Fruit fly (Drosophila melanogaster) whole organism, embryonic: ENCODE results near the gene CG9992.

Experiments used
- Bteb2 ChIP-seq: fragments of 200-800 bp; sonication (Bioruptor generic); optimal IDR thresholded peaks from 2 replicates; lab custom pipeline; 2016; ENCODE audit warnings: missing biosample characterization, missing genetic modification characterization
- CG10147 ChIP-seq: fragments of 200-800 bp; sonication (Bioruptor generic); optimal IDR thresholded peaks from 2 replicates; lab custom pipeline; 2019; ENCODE audit warnings: missing biosample characterization, mild to moderate bottlenecking, missing genetic modification characterization, moderate library complexity
- CG13287 ChIP-seq: fragments of 200-800 bp; sonication (Bioruptor generic); IDR thresholded peaks from 2 replicates; pipeline ENCODE4 v1.3.6; 2022; ENCODE audit warnings: missing biosample characterization, missing genetic modification characterization; ENCODE audit not compliant: partially characterized antibody
- CG16815 ChIP-seq: fragments of 200-800 bp; sonication (Bioruptor generic); optimal IDR thresholded peaks from 3 replicates; lab custom pipeline; 2017; ENCODE audit warnings: missing biosample characterization, mild to moderate bottlenecking, missing genetic modification characterization
- CG17328 ChIP-seq: fragments of 200-800 bp; sonication (Bioruptor generic); IDR thresholded peaks from 2 replicates; pipeline ENCODE4 v1.3.6; 2022; ENCODE audit warnings: missing biosample characterization, missing genetic modification characterization
- CG17359 ChIP-seq: fragments of 200-800 bp; sonication (Bioruptor generic); optimal IDR thresholded peaks from 3 replicates; lab custom pipeline; 2018; ENCODE audit warnings: missing biosample characterization, mild to moderate bottlenecking, missing genetic modification characterization, moderate library complexity
- CG1792 ChIP-seq: fragments of 200-800 bp; sonication (Bioruptor generic); optimal IDR thresholded peaks from 2 replicates; lab custom pipeline; 2016; ENCODE audit warnings: missing biosample characterization, missing genetic modification characterization
- CG18476 ChIP-seq: fragments of 200-800 bp; sonication (Bioruptor generic); optimal IDR thresholded peaks from 2 replicates; lab custom pipeline; 2016; ENCODE audit warnings: missing biosample characterization, mild to moderate bottlenecking, missing genetic modification characterization
- CG32532 ChIP-seq: fragments of 200-800 bp; sonication (Bioruptor generic); IDR thresholded peaks from 2 replicates; pipeline ENCODE4 v1.3.6; 2022; ENCODE audit warnings: missing biosample characterization, missing genetic modification characterization
- CG3726 ChIP-seq: fragments of 200-800 bp; sonication (Bioruptor generic); IDR thresholded peaks from 3 replicates; pipeline ENCODE4, ENCODE4 v1.3.6; 2022; ENCODE audit warnings: missing biosample characterization, missing genetic modification characterization
- CG3847 ChIP-seq: fragments of 200-800 bp; sonication (Bioruptor generic); IDR thresholded peaks from 2 replicates; pipeline ENCODE4 v1.3.6; 2022; ENCODE audit warnings: missing biosample characterization, missing genetic modification characterization
- CG4282 ChIP-seq: fragments of 200-800 bp; sonication (Bioruptor generic); optimal IDR thresholded peaks from 2 replicates; lab custom pipeline; 2016; ENCODE audit warnings: missing biosample characterization, missing genetic modification characterization
- CG4854 ChIP-seq: fragments of 200-800 bp; sonication (Bioruptor generic); optimal IDR thresholded peaks from 2 replicates; lab custom pipeline; 2016; ENCODE audit warnings: missing biosample characterization, missing genetic modification characterization, inconsistent platforms
- CG6254 ChIP-seq: fragments of 200-800 bp; sonication (Bioruptor generic); optimal IDR thresholded peaks from 3 replicates; lab custom pipeline; 2017; ENCODE audit warnings: mild to moderate bottlenecking, missing biosample characterization, missing genetic modification reagents, missing genetic modification characterization
- CG6654 ChIP-seq: fragments of 200-800 bp; sonication (Bioruptor generic); optimal IDR thresholded peaks from 2 replicates; lab custom pipeline; 2017; ENCODE audit warnings: missing biosample characterization, mild to moderate bottlenecking, missing genetic modification characterization
- CG6854 ChIP-seq: fragments of 200-800 bp; sonication (Bioruptor generic); optimal IDR thresholded peaks from 3 replicates; lab custom pipeline; 2017; ENCODE audit warnings: missing biosample characterization, mild to moderate bottlenecking, missing genetic modification characterization
- CG7928 ChIP-seq: fragments of 200-800 bp; sonication (Bioruptor generic); optimal IDR thresholded peaks from 2 replicates; lab custom pipeline; 2017; ENCODE audit warnings: missing biosample characterization, mild to moderate bottlenecking, missing genetic modification characterization
- CG7963 ChIP-seq: fragments of 200-800 bp; sonication (Bioruptor generic); IDR thresholded peaks from 3 replicates; pipeline ENCODE4 v1.3.6; 2022; ENCODE audit warnings: missing biosample characterization, missing genetic modification characterization; ENCODE audit not compliant: partially characterized antibody
- CG9817 ChIP-seq: fragments of 200-800 bp; sonication (Bioruptor generic); optimal IDR thresholded peaks from 2 replicates; lab custom pipeline; 2018; ENCODE audit warnings: missing biosample characterization, mild to moderate bottlenecking, missing genetic modification characterization, moderate library complexity
- CkIIα-i1 ChIP-seq: fragments of 200-800 bp; sonication (Bioruptor generic); IDR thresholded peaks from 2 replicates; pipeline ENCODE4 v1.3.6; 2022; ENCODE audit warnings: missing biosample characterization, missing genetic modification characterization
- D ChIP-seq, 2 experiments: fragments of 200-800 bp in 1 of 2; fragments of >200 bp in 1 of 2; sonication (Bioruptor generic) in 1 of 2; optimal IDR thresholded peaks; 2 replicates in 1 of 2; 3 replicates in 1 of 2; lab custom pipeline; 2017; ENCODE audit warnings: mild to moderate bottlenecking in 1 of 2, missing biosample characterization in 1 of 2, missing genetic modification characterization in 1 of 2, missing genetic modification reagents in 1 of 2
- D19A ChIP-seq: fragments of 200-800 bp; optimal IDR thresholded peaks from 3 replicates; lab custom pipeline; 2019; ENCODE audit warnings: missing biosample characterization, mild to moderate bottlenecking, missing genetic modification characterization, moderate library complexity
- Gsc ChIP-seq: fragments of 200-800 bp; sonication (Bioruptor generic); IDR thresholded peaks from 2 replicates; pipeline ENCODE4 v1.3.6; 2022; ENCODE audit warnings: missing biosample characterization, missing genetic modification characterization
- Gug ChIP-seq: fragments of 200-800 bp; sonication (Bioruptor generic); IDR thresholded peaks from 4 replicates; pipeline ENCODE4 v1.3.6; 2022; ENCODE audit warnings: missing biosample characterization, missing genetic modification characterization
- Kr ChIP-seq: fragments of 200-800 bp; sonication (Bioruptor generic); optimal IDR thresholded peaks from 2 replicates; lab custom pipeline; 2017; ENCODE audit warnings: missing biosample characterization, mild to moderate bottlenecking, missing genetic modification characterization
- Mad ChIP-seq: fragments of 200-800 bp; sonication (Bioruptor generic); optimal IDR thresholded peaks from 2 replicates; lab custom pipeline; 2016; ENCODE audit warnings: missing biosample characterization, missing genetic modification characterization
- Poxn ChIP-seq: fragments of 200-800 bp; sonication (Bioruptor generic); IDR thresholded peaks from 2 replicates; pipeline ENCODE4 v1.3.6; 2022; ENCODE audit warnings: missing biosample characterization, missing genetic modification characterization
- Sin3A ChIP-seq: fragments of >200 bp; optimal IDR thresholded peaks from 2 replicates; lab custom pipeline; 2018
- Sox100B ChIP-seq: fragments of 200-800 bp; sonication (Bioruptor generic); optimal IDR thresholded peaks from 3 replicates; lab custom pipeline; 2018; ENCODE audit warnings: missing biosample characterization, mild to moderate bottlenecking, missing genetic modification characterization
- Sry-δ ChIP-seq: fragments of 200-800 bp; sonication (Bioruptor generic); optimal IDR thresholded peaks from 2 replicates; lab custom pipeline; 2016; ENCODE audit warnings: missing biosample characterization, missing genetic modification characterization
- TFAM ChIP-seq: fragments of 200-800 bp; sonication (Bioruptor generic); optimal IDR thresholded peaks from 2 replicates; lab custom pipeline; 2017; ENCODE audit warnings: missing biosample characterization, missing genetic modification characterization, inconsistent platforms
- ac ChIP-seq: fragments of 200-800 bp; sonication (Bioruptor generic); optimal IDR thresholded peaks from 3 replicates; lab custom pipeline; 2017; ENCODE audit warnings: missing biosample characterization, mild to moderate bottlenecking, missing genetic modification characterization
- bowl ChIP-seq: fragments of 200-800 bp; sonication (Bioruptor generic); IDR thresholded peaks from 2 replicates; pipeline ENCODE4 v1.3.6; 2022; ENCODE audit warnings: missing biosample characterization, missing genetic modification characterization
- bsh ChIP-seq, 2 experiments: fragments of 200-800 bp; sonication (Bioruptor generic); optimal IDR thresholded peaks; 2 replicates each; lab custom pipeline; 2017 to 2018; ENCODE audit warnings: mild to moderate bottlenecking in 2 of 2, missing biosample characterization in 2 of 2, missing genetic modification characterization in 2 of 2, moderate library complexity in 1 of 2
- dmrt99B ChIP-seq: fragments of 200-800 bp; sonication (Bioruptor generic); optimal IDR thresholded peaks from 2 replicates; lab custom pipeline; 2018; ENCODE audit warnings: missing biosample characterization, mild to moderate bottlenecking, missing genetic modification characterization, moderate library complexity
- fd3F ChIP-seq: fragments of 200-800 bp; sonication (Bioruptor generic); optimal IDR thresholded peaks from 2 replicates; lab custom pipeline; 2018; ENCODE audit warnings: missing biosample characterization, mild to moderate bottlenecking, missing genetic modification characterization, moderate library complexity
- h ChIP-seq: fragments of >200 bp; optimal IDR thresholded peaks from 2 replicates; lab custom pipeline; 2017
- hth ChIP-seq: fragments of >200 bp; optimal IDR thresholded peaks from 2 replicates; lab custom pipeline; 2017; ENCODE audit warnings: inconsistent platforms
- kay ChIP-seq: fragments of 200-800 bp; sonication (Bioruptor generic); optimal IDR thresholded peaks from 2 replicates; lab custom pipeline; 2016; ENCODE audit warnings: missing biosample characterization, missing genetic modification characterization
- lola ChIP-seq, 3 experiments: fragments of >200 bp in 2 of 3; fragments of 200-800 bp in 1 of 3; sonication (Bioruptor generic) in 1 of 3; optimal IDR thresholded peaks; 2 replicates each; lab custom pipeline; 2017 to 2019; ENCODE audit warnings: missing biosample characterization in 3 of 3, missing genetic modification characterization in 3 of 3, mild to moderate bottlenecking in 1 of 3, moderate library complexity in 1 of 3
- luna ChIP-seq: fragments of 200-800 bp; sonication (Bioruptor generic); optimal IDR thresholded peaks from 2 replicates; lab custom pipeline; 2016; ENCODE audit warnings: missing biosample characterization, missing genetic modification characterization
- nerfin-1 ChIP-seq: fragments of 200-800 bp; sonication (Bioruptor generic); optimal IDR thresholded peaks from 3 replicates; lab custom pipeline; 2019; ENCODE audit warnings: missing biosample characterization, mild to moderate bottlenecking, missing genetic modification characterization, moderate library complexity
- nom ChIP-seq: fragments of 200-800 bp; sonication (Bioruptor generic); optimal IDR thresholded peaks from 2 replicates; lab custom pipeline; 2017; ENCODE audit warnings: missing biosample characterization, missing genetic modification characterization, mild to moderate bottlenecking, moderate library complexity, missing genetic modification reagents
- org-1 ChIP-seq: fragments of 200-800 bp; sonication (Bioruptor generic); optimal IDR thresholded peaks from 2 replicates; lab custom pipeline; 2017; ENCODE audit warnings: missing biosample characterization, missing genetic modification characterization
- sd ChIP-seq: fragments of 200-800 bp; sonication (Bioruptor generic); optimal IDR thresholded peaks from 3 replicates; lab custom pipeline; 2018; ENCODE audit warnings: missing biosample characterization, mild to moderate bottlenecking, missing genetic modification characterization, moderate library complexity
- sens ChIP-seq: fragments of 200-800 bp; sonication (Bioruptor generic); peaks from one replicate; lab custom pipeline; 2016; ENCODE audit warnings: missing biosample characterization, missing genetic modification characterization
- slp2 ChIP-seq: fragments of 200-800 bp; sonication (Bioruptor generic); optimal IDR thresholded peaks from 2 replicates; lab custom pipeline; 2016; ENCODE audit warnings: missing biosample characterization, missing genetic modification characterization
- tll ChIP-seq, 2 experiments: fragments of 200-800 bp in 1 of 2; fragments of >200 bp in 1 of 2; sonication (Bioruptor generic) in 1 of 2; optimal IDR thresholded peaks; 2 replicates each; lab custom pipeline; 2017 to 2019; ENCODE audit warnings: missing biosample characterization in 2 of 2, missing genetic modification characterization in 2 of 2, mild to moderate bottlenecking in 1 of 2, moderate library complexity in 1 of 2
- trem ChIP-seq: fragments of 200-800 bp; optimal IDR thresholded peaks from 3 replicates; lab custom pipeline; 2019; ENCODE audit warnings: missing biosample characterization, mild to moderate bottlenecking, missing genetic modification characterization, moderate library complexity
- vfl ChIP-seq: fragments of 200-800 bp; sonication (Bioruptor generic); optimal IDR thresholded peaks from 2 replicates; lab custom pipeline; 2016; ENCODE audit warnings: missing biosample characterization, missing genetic modification characterization
- z ChIP-seq: fragments of 200-800 bp; sonication (Bioruptor generic); IDR thresholded peaks from 3 replicates; pipeline ENCODE4 v1.3.6; 2022; ENCODE audit warnings: missing biosample characterization, missing genetic modification characterization

Gene CG9992

dm6 chrX:16391397-16391796, 6.7 kb upstream of the CG9992 start, which contains the start of the genes TH1 and mei-41 (continued):
- TF ChIP-seq nom (GFP tag; lab: Kevin White, UChicago) (no peak), nerfin-1 (tag; lab: Kevin White, UChicago) (peak; percentile 87), lola (GFP tag; optimal IDR thresholded peaks at IDR 0.05; lab: Kevin White, UChicago) (peak in 2 of 3 experiments; percentile 83 to 89), CkIIα-i1 (GFP tag; lab: Robert Waterston, UW) (peak; percentile 73), tll (GFP tag; optimal IDR thresholded peaks at IDR 0.05; lab: Kevin White, UChicago) (peak in 1 of 2 experiments; percentile 56), bsh (GFP tag; optimal IDR thresholded peaks at IDR 0.05; lab: Kevin White, UChicago) (peak in 1 of 2 experiments; percentile 91), CG18476 (GFP tag; lab: Kevin White, UChicago) (peak; percentile 61), CG1792 (no peak), Mad (GFP tag; lab: Kevin White, UChicago) (peak; percentile 78), CG9817 (tag; lab: Kevin White, UChicago) (peak; percentile 93), fd3F (GFP tag; lab: Kevin White, UChicago) (peak; percentile 87), CG3726 (peak; percentile 92; the same call in 1 of the 3 replicates), bowl (peak; percentile 66), CG6654 (peak; percentile 59), Bteb2 (GFP tag; lab: Kevin White, UChicago) (peak; percentile 12), CG3847 (GFP tag; lab: Robert Waterston, UW) (peak; percentile 96), CG4854 (GFP tag; lab: Kevin White, UChicago) (no peak), CG17359 (peak; percentile 89), CG6854 (peak; percentile 37), ac (GFP tag; lab: Kevin White, UChicago) (peak; percentile 24), trem (tag; lab: Kevin White, UChicago) (peak; percentile 86), Sin3A (lab: Kevin White, UChicago) (peak; percentile 64), Sox100B (GFP tag; lab: Kevin White, UChicago) (no peak), D19A (tag; lab: Kevin White, UChicago) (no peak), TFAM (no peak), vfl (GFP tag; lab: Kevin White, UChicago) (peak; percentile 77), D (optimal IDR thresholded peaks at IDR 0.05; lab: Kevin White, UChicago) (no peak), D (GFP tag; optimal IDR thresholded peaks at IDR 0.05; lab: Kevin White, UChicago) (peak; percentile 80), h (lab: Kevin White, UChicago) (no peak), CG16815 (peak; percentile 89), CG13287 (GFP tag; lab: Robert Waterston, UW) (peak; percentile 57), dmrt99B (peak; percentile 93), Gsc (GFP tag; lab: Robert Waterston, UW) (no peak), luna (GFP tag; lab: Kevin White, UChicago) (no peak), Poxn (GFP tag; lab: Robert Waterston, UW) (peak; percentile 56; the same call in 1 of the 2 replicates), Kr (GFP tag; lab: Kevin White, UChicago) (no peak), Gug (GFP tag; lab: Robert Waterston, UW) (peak; percentile 93), CG6254 (GFP tag; lab: Kevin White, UChicago) (no peak), Sry-δ (GFP tag; lab: Kevin White, UChicago) (peak; percentile 46), hth (no peak), CG7963 (GFP tag; lab: Robert Waterston, UW) (no peak), sens (GFP tag; lab: Kevin White, UChicago) (no peak), CG7928 (no peak), kay (peak; percentile 76), org-1 (GFP tag; lab: Kevin White, UChicago) (peak; percentile 60), CG32532 (GFP tag; lab: Robert Waterston, UW) (peak; percentile 96), slp2 (GFP tag; lab: Kevin White, UChicago) (peak; percentile 48), z (GFP tag; lab: Robert Waterston, UW) (no peak), CG4282 (no peak), sd (tag; lab: Kevin White, UChicago) (no peak), CG17328 (peak; percentile 95), CG10147 (GFP tag; lab: Kevin White, UChicago) (no peak)
